Worm (Caenorhabditis elegans): Measurements from ENCODE around the gene bath-29.

DNA sequence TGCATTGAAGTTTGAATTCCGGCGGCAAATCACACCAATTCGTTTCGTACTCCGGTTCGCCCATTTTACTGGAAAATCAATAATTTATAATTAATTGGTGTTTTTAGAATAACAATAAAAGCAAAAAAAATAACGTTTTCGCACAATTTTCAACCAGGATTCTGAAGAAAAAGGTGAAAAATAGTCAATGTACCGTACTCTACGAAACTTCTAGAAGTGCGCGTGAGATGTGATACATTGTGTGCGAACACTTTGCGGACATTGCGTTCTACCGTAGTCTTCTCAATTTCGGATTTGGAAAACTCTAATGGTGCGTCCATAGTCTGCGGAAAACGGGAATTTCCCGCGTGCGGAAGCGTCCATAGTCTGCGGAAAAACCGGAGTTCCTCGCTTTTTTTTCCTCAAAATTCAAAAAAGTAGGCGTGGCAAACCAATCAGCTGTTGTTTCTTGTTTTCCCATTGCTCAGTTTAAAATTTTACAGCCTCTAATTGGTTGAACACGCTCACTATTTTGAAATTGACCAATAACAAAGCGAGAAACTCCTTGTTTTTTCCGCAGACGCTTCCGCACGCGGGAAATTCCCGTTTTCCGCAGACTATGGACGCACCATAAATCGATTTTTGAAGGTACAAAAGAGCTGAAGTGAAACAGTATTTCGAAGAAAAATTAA is at the start of gene bath-29, which contains the start of gene F14D2.14:
- TF ChIP-seq flt-1 (GFP tag; IDR thresholded peaks at IDR 0.05) (no peak), ztf-23 (GFP tag; IDR thresholded peaks at IDR 0.05) (no peak), ref-1 (GFP tag; conservative IDR thresholded peaks at IDR 0.05) (no peak), cog-1 (tag; optimal IDR thresholded peaks at IDR 0.05) (no peak), med-1 (GFP tag; optimal IDR thresholded peaks at IDR 0.05; ENCODE audit: insufficient read depth) (no peak)
